Fruit fly (Drosophila melanogaster): ENCODE measurements around the gene CG14418.

DNA sequence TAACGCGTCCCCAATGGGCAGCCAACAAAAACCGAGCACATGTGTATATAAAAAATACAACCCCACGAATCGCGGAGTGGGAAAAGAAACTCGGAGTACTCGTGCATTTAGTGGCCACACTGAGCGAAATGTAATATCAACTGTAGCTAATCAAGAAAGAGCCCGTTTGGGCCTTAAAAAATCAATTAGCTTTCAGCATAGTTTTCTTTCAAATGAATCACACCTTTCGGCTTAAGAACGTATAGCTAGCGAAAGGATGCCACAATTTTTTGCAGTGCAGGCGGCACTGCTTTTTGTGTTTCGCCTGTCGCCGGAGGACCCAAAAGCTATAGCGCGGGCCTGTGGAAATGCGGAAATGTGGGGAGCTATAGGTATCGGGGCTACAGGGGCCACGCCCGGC is 22.5 kb downstream of the CG14418 start:
- no peak for TF ChIP-seq psq (optimal IDR thresholded peaks at IDR 0.05)
- TF ChIP-seq insv (optimal IDR thresholded peaks at IDR 0.05), result no peak
- no peak for TF ChIP-seq Sin3A (optimal IDR thresholded peaks at IDR 0.05)
- TF ChIP-seq h (optimal IDR thresholded peaks at IDR 0.05), result no peak
